Fruit fly (Drosophila melanogaster) whole organism, adult: ENCODE results near the gene CG17065.

Experiments used
- Clk ChIP-seq: fragments of 200-800 bp; sonication (Bioruptor generic); optimal IDR thresholded peaks from 2 replicates; lab custom pipeline; 2017; ENCODE audit warnings: missing biosample characterization, missing genetic modification characterization
- Mnt ChIP-seq: fragments of 200-800 bp; sonication (Bioruptor generic); optimal IDR thresholded peaks from 2 replicates; lab custom pipeline; 2016; ENCODE audit warnings: missing biosample characterization, mild to moderate bottlenecking, missing genetic modification characterization
- tj ChIP-seq: fragments of 200-800 bp; sonication (Bioruptor generic); optimal IDR thresholded peaks from 3 replicates; lab custom pipeline; 2017; ENCODE audit warnings: missing biosample characterization, mild to moderate bottlenecking, missing genetic modification characterization, moderate library complexity

dm6 chrX:20238736-20239607, 18.0 kb downstream of the CG17065 start:
- TF ChIP-seq Clk (GFP tag; lab: Kevin White, UChicago) (no peak), Mnt (GFP tag; lab: Kevin White, UChicago) (no peak), tj (no peak)
